Worm (Caenorhabditis elegans) whole organism, young adult: Measurements from ENCODE around the gene T28C12.1.

Source experiments
- B0261.1 ChIP-seq: sonication (generic microtip); optimal IDR thresholded peaks from 2 replicates; lab custom pipeline; 2016; ENCODE audit warnings: mild to moderate bottlenecking, missing genetic modification characterization, moderate library complexity, missing compliant biosample characterization
- B0336.3 ChIP-seq: fragments of 200-800 bp; sonication (Bioruptor generic); IDR thresholded peaks from 2 replicates; pipeline ENCODE4 v1.3.6; 2022; ENCODE audit warnings: missing genetic modification characterization, missing compliant biosample characterization
- C06A6.2 ChIP-seq: fragments of 200-800 bp; sonication (Bioruptor generic); conservative IDR thresholded peaks from 2 replicates; pipeline ENCODE4 v1.3.6; 2022; ENCODE audit warnings: missing genetic modification characterization, missing compliant biosample characterization
- D2030.7 ChIP-seq: fragments of 200-800 bp; sonication (Bioruptor generic); IDR thresholded peaks from 2 replicates; pipeline ENCODE4 v1.3.6; 2022; ENCODE audit warnings: missing genetic modification reagents, missing genetic modification characterization, missing compliant biosample characterization
- F10E7.11 ChIP-seq: sonication (generic microtip); optimal IDR thresholded peaks from 2 replicates; lab custom pipeline; 2017; ENCODE audit warnings: mild to moderate bottlenecking, missing genetic modification characterization, moderate library complexity, missing compliant biosample characterization
- F23B12.7 ChIP-seq: sonication (generic microtip); optimal IDR thresholded peaks from 2 replicates; lab custom pipeline; 2017; ENCODE audit warnings: missing genetic modification characterization, mild to moderate bottlenecking, missing compliant biosample characterization, antibody characterized with exemption, moderate library complexity; ENCODE audit not compliant: insufficient read depth
- F57A8.1 ChIP-seq: fragments of 200-800 bp; sonication (Bioruptor generic); optimal IDR thresholded peaks from 2 replicates; lab custom pipeline; 2018; ENCODE audit warnings: mild to moderate bottlenecking, missing genetic modification characterization, moderate library complexity, missing compliant biosample characterization
- K11D2.4 ChIP-seq: fragments of 200-800 bp; sonication (Bioruptor generic); IDR thresholded peaks from 2 replicates; pipeline ENCODE4 v1.3.6; 2022; ENCODE audit warnings: missing genetic modification reagents, missing genetic modification characterization, missing compliant biosample characterization
- Y53G8AR.9 ChIP-seq: fragments of 200-800 bp; sonication (Bioruptor generic); conservative IDR thresholded peaks from 2 replicates; pipeline ENCODE4 v1.3.6; 2022; ENCODE audit warnings: missing genetic modification reagents, missing genetic modification characterization, missing compliant biosample characterization
- Y56A3A.18 ChIP-seq: fragments of 200-800 bp; sonication (Bioruptor generic); IDR thresholded peaks from 2 replicates; pipeline ENCODE4 v1.3.6; 2022; ENCODE audit warnings: missing genetic modification reagents, missing genetic modification characterization, missing compliant biosample characterization
- atf-7 ChIP-seq: sonication (generic microtip); optimal IDR thresholded peaks from 2 replicates; lab custom pipeline; 2017; ENCODE audit warnings: mild to moderate bottlenecking, missing genetic modification characterization, missing compliant biosample characterization
- bed-1 ChIP-seq: fragments of 200-800 bp; sonication (Bioruptor generic); IDR thresholded peaks from 2 replicates; pipeline ENCODE4 v1.3.6; 2022; ENCODE audit warnings: missing genetic modification reagents, missing genetic modification characterization, missing compliant biosample characterization
- cebp-1 ChIP-seq, 2 experiments: fragments of 200-800 bp in 1 of 2; sonication (Bioruptor generic) in 1 of 2; sonication (generic microtip) in 1 of 2; IDR thresholded peaks in 1 of 2; optimal IDR thresholded peaks in 1 of 2; 2 replicates each; pipeline versions ENCODE4 v1.3.6 to Lab custom; 2017 to 2022; ENCODE audit warnings: missing compliant biosample characterization in 2 of 2, missing genetic modification characterization in 2 of 2, mild to moderate bottlenecking in 1 of 2, missing genetic modification reagents in 1 of 2, moderate library complexity in 1 of 2
- ceh-27 ChIP-seq: fragments of 200-800 bp; sonication (Bioruptor generic); optimal IDR thresholded peaks from 2 replicates; lab custom pipeline; 2018; ENCODE audit warnings: mild to moderate bottlenecking, missing genetic modification characterization, moderate library complexity, missing compliant biosample characterization
- ceh-40 ChIP-seq: fragments of 200-800 bp; sonication (Bioruptor generic); IDR thresholded peaks from 2 replicates; pipeline ENCODE4 v1.3.6; 2022; ENCODE audit warnings: missing genetic modification characterization, missing compliant biosample characterization
- ceh-91 ChIP-seq: fragments of 200-800 bp; sonication (Bioruptor generic); IDR thresholded peaks from 2 replicates; pipeline ENCODE4 v1.3.6; 2022; ENCODE audit warnings: missing genetic modification reagents, missing genetic modification characterization, missing compliant biosample characterization
- chd-7 ChIP-seq: sonication (generic microtip); optimal IDR thresholded peaks from 2 replicates; lab custom pipeline; 2016; ENCODE audit warnings: mild to moderate bottlenecking, missing genetic modification characterization, moderate library complexity, missing compliant biosample characterization
- die-1 ChIP-seq: sonication (generic microtip); optimal IDR thresholded peaks from 2 replicates; lab custom pipeline; 2016; ENCODE audit warnings: missing genotype, mild to moderate bottlenecking, missing genetic modification characterization, missing compliant biosample characterization
- dpff-1 ChIP-seq: sonication (generic microtip); optimal IDR thresholded peaks from 2 replicates; lab custom pipeline; 2017; ENCODE audit warnings: mild to moderate bottlenecking, missing genetic modification characterization, missing compliant biosample characterization
- egrh-3 ChIP-seq: fragments of 200-800 bp; sonication (Bioruptor generic); IDR thresholded peaks from 2 replicates; pipeline ENCODE4 v1.3.6; 2022; ENCODE audit warnings: missing genetic modification reagents, missing genetic modification characterization, missing compliant biosample characterization
- ekl-4 ChIP-seq: fragments of 200-800 bp; sonication (Bioruptor generic); IDR thresholded peaks from 2 replicates; pipeline ENCODE4 v1.3.6; 2022; ENCODE audit warnings: missing genetic modification reagents, missing genetic modification characterization, missing compliant biosample characterization
- gei-17 ChIP-seq: fragments of 200-800 bp; sonication (Bioruptor generic); optimal IDR thresholded peaks from 2 replicates; lab custom pipeline; 2018; ENCODE audit warnings: mild to moderate bottlenecking, missing genetic modification characterization, missing compliant biosample characterization
- him-1 ChIP-seq: sonication (generic microtip); optimal IDR thresholded peaks from 2 replicates; lab custom pipeline; 2016; ENCODE audit warnings: missing genotype, missing genetic modification reagents, missing genetic modification characterization, missing compliant biosample characterization
- hsf-1 ChIP-seq: fragments of 200-800 bp; sonication (Bioruptor generic); IDR thresholded peaks from 2 replicates; pipeline ENCODE4 v1.3.6; 2022; ENCODE audit warnings: missing genetic modification reagents, missing genetic modification characterization, missing compliant biosample characterization
- lin-26 ChIP-seq: fragments of 200-800 bp; sonication (Bioruptor generic); IDR thresholded peaks from 2 replicates; pipeline ENCODE4 v1.3.6; 2022; ENCODE audit warnings: missing genetic modification reagents, missing genetic modification characterization, missing compliant biosample characterization
- lin-54 ChIP-seq: fragments of 200-800 bp; sonication (Bioruptor generic); optimal IDR thresholded peaks from 2 replicates; lab custom pipeline; 2018; ENCODE audit warnings: mild to moderate bottlenecking, missing genetic modification characterization, missing compliant biosample characterization
- madf-3 ChIP-seq: fragments of 200-800 bp; sonication (Bioruptor generic); IDR thresholded peaks from 2 replicates; pipeline ENCODE4 v1.3.6; 2022; ENCODE audit warnings: missing genetic modification reagents, missing genetic modification characterization, missing compliant biosample characterization
- mel-28 ChIP-seq: sonication (generic microtip); optimal IDR thresholded peaks from 2 replicates; lab custom pipeline; 2016; ENCODE audit warnings: borderline replicate concordance, mild to moderate bottlenecking, missing genetic modification characterization, missing compliant biosample characterization
- mxl-1 ChIP-seq: sonication (generic microtip); optimal IDR thresholded peaks from 2 replicates; lab custom pipeline; 2016; ENCODE audit warnings: missing genetic modification characterization, missing compliant biosample characterization
- nfyb-1 ChIP-seq: fragments of 200-800 bp; sonication (Bioruptor generic); IDR thresholded peaks from 2 replicates; pipeline ENCODE4 v1.3.6; 2022; ENCODE audit warnings: missing genetic modification reagents, missing genetic modification characterization, missing compliant biosample characterization
- nhr-179 ChIP-seq: sonication (generic microtip); optimal IDR thresholded peaks from 2 replicates; lab custom pipeline; 2016; ENCODE audit warnings: mild to moderate bottlenecking, missing genetic modification characterization, missing compliant biosample characterization
- nhr-80 ChIP-seq: sonication (generic microtip); optimal IDR thresholded peaks from 2 replicates; lab custom pipeline; 2016; ENCODE audit warnings: missing genetic modification characterization, missing compliant biosample characterization
- repo-1 ChIP-seq: sonication (generic microtip); optimal IDR thresholded peaks from 2 replicates; lab custom pipeline; 2017; ENCODE audit warnings: mild to moderate bottlenecking, missing genetic modification characterization, missing compliant biosample characterization
- sea-2 ChIP-seq: fragments of 200-800 bp; sonication (Bioruptor generic); IDR thresholded peaks from 2 replicates; pipeline ENCODE4 v1.3.6; 2022; ENCODE audit warnings: missing genetic modification characterization, missing compliant biosample characterization
- snpc-1.3 ChIP-seq: sonication (generic microtip); optimal IDR thresholded peaks from 2 replicates; lab custom pipeline; 2017; ENCODE audit warnings: missing genetic modification characterization, mild to moderate bottlenecking, missing compliant biosample characterization, antibody characterized with exemption, moderate library complexity, missing genotype, missing genetic modification reagents; ENCODE audit not compliant: insufficient read depth
- snpc-4 ChIP-seq, 5 experiments: fragments of 150-350 bp in 1 of 5; sonication (generic microtip) in 4 of 5; optimal IDR thresholded peaks; 2 replicates each; lab custom pipeline; 2014 to 2018; ENCODE audit warnings: missing genetic modification characterization in 5 of 5, missing biosample characterization in 3 of 5, antibody characterized with exemption in 2 of 5, mild to moderate bottlenecking in 2 of 5, missing compliant biosample characterization in 2 of 5, missing genotype in 2 of 5, moderate library complexity in 2 of 5, missing genetic modification reagents in 1 of 5
- somi-1 ChIP-seq: fragments of 200-800 bp; sonication (Bioruptor generic); optimal IDR thresholded peaks from 2 replicates; lab custom pipeline; 2018; ENCODE audit warnings: mild to moderate bottlenecking, missing genetic modification characterization, missing compliant biosample characterization
- xnd-1 ChIP-seq: sonication (generic microtip); optimal IDR thresholded peaks from 2 replicates; lab custom pipeline; 2016; ENCODE audit warnings: missing genotype, missing genetic modification reagents, missing genetic modification characterization, missing compliant biosample characterization
- ztf-18 ChIP-seq: sonication (generic microtip); optimal IDR thresholded peaks from 2 replicates; lab custom pipeline; 2016; ENCODE audit warnings: missing genotype, mild to moderate bottlenecking, missing genetic modification characterization, missing compliant biosample characterization
- ztf-3 ChIP-seq: fragments of 200-800 bp; sonication (Bioruptor generic); optimal IDR thresholded peaks from 2 replicates; lab custom pipeline; 2018; ENCODE audit warnings: mild to moderate bottlenecking, missing genetic modification characterization, missing compliant biosample characterization

Gene T28C12.1

DNA sequence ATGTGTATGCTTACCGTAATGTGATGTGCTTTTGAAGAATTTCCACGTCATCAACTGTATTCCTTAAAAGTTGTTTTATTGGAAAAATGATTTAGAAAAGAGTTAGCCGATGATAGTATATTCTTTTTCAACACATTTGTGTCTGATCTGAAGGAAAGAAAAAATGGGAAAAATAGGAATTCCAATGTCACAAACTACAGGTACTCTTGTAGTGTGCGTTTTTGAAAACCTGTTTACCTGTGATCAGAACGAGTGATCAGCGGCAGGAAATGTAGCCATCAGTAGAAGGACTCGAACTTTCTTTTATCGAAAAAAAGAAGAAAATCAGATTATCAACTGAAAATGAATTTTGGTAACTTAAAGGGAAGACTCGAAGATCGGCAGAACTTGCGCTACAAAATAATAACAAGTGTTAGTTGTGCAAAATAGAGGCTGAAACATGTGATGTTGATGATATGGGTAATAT is 9.9 kb upstream of the T28C12.1 start, which contains the start of gene T28C12.15:
T28C12.15 (minus strand) TSS at position 51 of the 466 bp plus-strand sequence.
- TF ChIP-seq hsf-1 (GFP tag; lab: Robert Waterston, UW) (0 out of 2 replicates have a peak, but pooled peaks have one; percentile 15), dpff-1 (no peak), Y56A3A.18 (GFP tag; lab: Robert Waterston, UW) (no peak)

DNA sequence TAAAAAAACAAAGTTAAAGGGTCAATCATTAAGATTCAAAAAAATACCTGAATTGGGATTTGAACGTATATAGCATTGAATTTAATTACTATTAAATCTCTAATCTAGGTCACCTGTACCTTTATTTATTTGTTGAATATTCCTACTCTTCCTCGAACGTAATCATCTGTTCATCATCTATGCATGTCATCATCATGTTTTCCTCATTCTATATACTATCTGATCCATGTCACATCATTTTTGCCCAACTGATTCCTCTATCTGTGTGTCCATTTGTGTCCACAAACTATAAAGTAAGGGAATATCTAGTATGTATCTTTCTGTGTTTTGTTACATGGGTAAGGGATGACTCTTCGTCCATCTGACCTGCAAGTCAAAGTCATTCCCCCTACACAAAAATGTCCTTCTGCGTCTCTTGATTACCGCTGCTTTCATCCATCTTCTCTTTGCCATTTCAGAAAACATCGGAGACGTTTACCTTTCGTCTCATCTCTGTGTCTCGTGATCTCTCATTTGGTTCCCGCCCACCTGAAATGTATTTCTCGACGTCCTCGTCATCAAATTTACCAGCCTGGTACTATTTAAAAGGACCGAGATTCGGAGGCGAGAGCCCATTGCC is 8.8 kb upstream of the T28C12.1 start:
- TF ChIP-seq cebp-1 (GFP tag; IDR thresholded peaks at IDR 0.05; lab: Robert Waterston, UW) (no peak), cebp-1 (tag; optimal IDR thresholded peaks at IDR 0.05; lab: Kevin White, UChicago) (peak; percentile 3), F10E7.11 (no peak), Y56A3A.18 (GFP tag; lab: Robert Waterston, UW) (no peak)

DNA sequence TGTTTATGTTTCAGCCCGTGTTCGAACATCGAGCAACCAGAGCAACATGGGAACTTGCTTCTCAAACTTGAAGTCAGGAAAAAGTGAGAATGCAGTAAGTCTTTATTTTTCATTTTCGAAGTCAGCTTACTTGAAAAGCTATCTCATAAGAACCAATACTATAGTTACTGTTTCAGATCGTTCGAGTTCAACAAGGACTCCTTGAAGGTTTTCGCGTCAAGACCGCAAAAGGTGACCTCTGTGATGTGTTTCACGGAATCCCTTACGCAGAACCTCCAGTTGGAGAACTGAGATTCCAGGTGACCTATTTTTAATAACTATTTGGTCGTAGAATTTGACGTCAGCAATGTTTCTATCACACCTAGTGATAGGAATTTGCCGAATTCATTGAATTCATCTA is 8.1 kb upstream of the T28C12.1 start:
- 0 out of 2 replicates have a peak, but pooled peaks have one; percentile 9 for TF ChIP-seq Y56A3A.18 (GFP tag; lab: Robert Waterston, UW)
- 0 out of 2 replicates have a peak, but pooled peaks have one; percentile 71 for TF ChIP-seq madf-3 (GFP tag; lab: Robert Waterston, UW)
- no peak for TF ChIP-seq ceh-27 (GFP tag; lab: Kevin White, UChicago)
- no peak for TF ChIP-seq nhr-80
- TF ChIP-seq xnd-1 (tag; lab: Kevin White, UChicago) = no peak
- TF ChIP-seq him-1 = no peak
- TF ChIP-seq Y53G8AR.9 (GFP tag; lab: Robert Waterston, UW) = no peak
- TF ChIP-seq snpc-4 (GFP tag; optimal IDR thresholded peaks at IDR 0.05; lab: Kevin White, UChicago) = no peak
- no peak for TF ChIP-seq snpc-4 (tag; optimal IDR thresholded peaks at IDR 0.05; lab: Kevin White, UChicago)
- TF ChIP-seq nfyb-1 (GFP tag; lab: Robert Waterston, UW) = 0 out of 2 replicates have a peak, but pooled peaks have one; percentile 38
- TF ChIP-seq mel-28 (tag; lab: Kevin White, UChicago) = no peak

DNA sequence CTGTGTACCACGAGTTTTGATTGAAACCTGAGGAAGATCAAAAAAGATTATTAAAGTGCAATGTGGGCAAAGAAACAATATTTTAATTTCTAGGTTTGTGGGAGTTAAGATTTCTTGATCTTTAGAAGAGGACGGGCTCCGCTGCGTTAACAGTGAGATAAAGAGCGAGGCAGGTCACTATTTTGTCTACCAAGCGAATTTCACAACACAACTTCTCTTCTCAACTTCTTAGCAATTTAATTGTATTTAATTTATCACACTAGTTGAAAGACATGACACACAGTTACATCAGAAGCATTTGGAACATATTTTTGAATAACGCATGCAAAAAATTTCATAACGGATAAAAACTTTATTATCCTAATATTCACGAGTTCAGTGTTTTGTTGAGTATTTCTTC is 5.3 kb upstream of the T28C12.1 start:
- TF ChIP-seq mxl-1 (tag; lab: Kevin White, UChicago) = no peak
- TF ChIP-seq ztf-18 = no peak
- peak; percentile 86 for TF ChIP-seq lin-26 (GFP tag; lab: Robert Waterston, UW)
- peak; percentile 9; the same call in 1 of the 2 replicates for TF ChIP-seq K11D2.4
- TF ChIP-seq nhr-179 (tag; lab: Kevin White, UChicago) = no peak
- peak; percentile 47 for TF ChIP-seq atf-7
- peak; percentile 62; the same call in 1 of the 2 replicates for TF ChIP-seq ekl-4
- TF ChIP-seq lin-54 (GFP tag; lab: Kevin White, UChicago) = no peak
- peak; percentile 71; the same call in 1 of the 2 replicates for TF ChIP-seq nfyb-1 (GFP tag; lab: Robert Waterston, UW)
- peak; percentile 92 for TF ChIP-seq repo-1 (tag; lab: Kevin White, UChicago)
- no peak for TF ChIP-seq sea-2
- TF ChIP-seq F23B12.7 (tag; lab: Kevin White, UChicago) = no peak
- peak; percentile 28 for TF ChIP-seq chd-7 (tag; lab: Kevin White, UChicago)
- TF ChIP-seq D2030.7 (GFP tag; lab: Robert Waterston, UW) = no peak
- TF ChIP-seq snpc-1.3 (tag; lab: Kevin White, UChicago) = no peak
- no peak for TF ChIP-seq ceh-91 (GFP tag; lab: Robert Waterston, UW)
- no peak for TF ChIP-seq B0261.1
- TF ChIP-seq F57A8.1 (GFP tag; lab: Kevin White, UChicago) = no peak
- no peak for TF ChIP-seq gei-17 (GFP tag; lab: Kevin White, UChicago)
- 0 out of 2 replicates have a peak, but pooled peaks have one; percentile 14 for TF ChIP-seq bed-1 (GFP tag; lab: Robert Waterston, UW)
- TF ChIP-seq somi-1 = peak; percentile 71
- TF ChIP-seq ceh-40 (GFP tag; lab: Robert Waterston, UW) = no peak
- 0 out of 2 replicates have a peak, but pooled peaks have one; percentile 19 for TF ChIP-seq cebp-1 (GFP tag; IDR thresholded peaks at IDR 0.05; lab: Robert Waterston, UW)
- peak; percentile 27 for TF ChIP-seq cebp-1 (tag; optimal IDR thresholded peaks at IDR 0.05; lab: Kevin White, UChicago)
- 0 out of 2 replicates have a peak, but pooled peaks have one; percentile 25 for TF ChIP-seq C06A6.2 (GFP tag; lab: Robert Waterston, UW)
- TF ChIP-seq die-1 = no peak
- peak; percentile 83 for TF ChIP-seq B0336.3
- no peak for TF ChIP-seq egrh-3 (GFP tag; lab: Robert Waterston, UW)
- TF ChIP-seq ztf-3 (GFP tag; lab: Kevin White, UChicago) = peak; percentile 50
